Worm (Caenorhabditis elegans): Measurements from ENCODE around the gene mpst-4.

DNA sequence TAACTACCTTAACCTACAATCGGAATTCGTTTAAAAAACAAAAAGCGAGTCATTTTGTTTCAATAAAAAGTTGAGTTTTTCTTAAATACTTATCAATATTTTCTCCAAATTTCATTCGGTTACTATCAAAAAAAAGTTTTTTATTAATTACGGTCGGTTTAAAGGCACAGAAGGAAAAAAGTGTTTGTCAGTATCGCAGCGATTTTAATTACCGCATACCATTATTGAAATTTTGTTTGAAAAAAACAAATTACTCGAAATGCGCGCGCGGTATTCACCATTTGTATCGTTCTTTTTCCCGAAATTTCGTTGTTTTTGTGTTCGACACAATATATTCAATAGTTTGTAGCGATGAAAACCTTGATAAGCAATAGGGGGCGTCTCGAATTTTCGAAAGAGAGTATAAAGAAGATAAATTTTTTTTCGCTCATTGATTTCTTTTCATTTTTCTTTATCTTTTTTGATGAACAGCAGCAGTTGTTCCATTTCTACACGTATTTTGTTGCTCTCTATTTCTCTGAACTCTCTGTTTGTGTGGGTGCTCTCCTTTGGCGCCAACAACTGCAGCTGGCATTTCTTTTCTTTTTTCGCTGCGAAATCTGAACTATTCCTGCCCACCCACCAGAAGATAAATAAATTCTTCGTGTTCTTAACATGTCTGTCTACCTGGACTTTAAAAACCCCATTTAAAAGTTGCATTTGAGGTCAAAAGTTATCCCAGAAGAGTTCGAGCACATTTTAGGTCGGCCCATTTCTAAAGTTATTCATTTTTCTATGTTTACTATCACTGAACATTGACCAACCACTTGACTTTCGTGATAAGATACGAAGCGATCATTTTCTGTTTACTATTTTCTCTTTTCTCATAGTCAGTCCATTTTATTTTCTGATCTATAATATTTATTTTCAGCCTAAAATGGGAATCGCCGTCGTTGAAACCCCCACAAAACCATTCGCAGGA, 25.6 kb upstream of the mpst-4 start, which contains the start of gene pgm-1:
- TF ChIP-seq flt-1 (GFP tag; IDR thresholded peaks at IDR 0.05) (no peak), ama-1 (optimal IDR thresholded peaks at IDR 0.05) (no peak)
